Worm (Caenorhabditis elegans): ENCODE data around the gene Y69E1A.8.

Gene Y69E1A.8

ce11 chrIV:10966359-10966758 lies at the start of gene Y69E1A.8, which contains the start of gene aqp-3:
Gene Y69E1A.8 (plus strand): TSS chrIV:10966604.
Gene aqp-3 (minus strand): TSS chrIV:10966459.
- TF ChIP-seq nhr-67 (tag; optimal IDR thresholded peaks at IDR 0.05) (no peak), pqm-1 (tag; optimal IDR thresholded peaks at IDR 0.05) (no peak), nhr-12 (tag; optimal IDR thresholded peaks at IDR 0.05) (no peak), zag-1 (tag; optimal IDR thresholded peaks at IDR 0.05) (no peak), ceh-28 (tag; optimal IDR thresholded peaks at IDR 0.05) (no peak), lin-15B (tag; optimal IDR thresholded peaks at IDR 0.05) (no peak)

DNA sequence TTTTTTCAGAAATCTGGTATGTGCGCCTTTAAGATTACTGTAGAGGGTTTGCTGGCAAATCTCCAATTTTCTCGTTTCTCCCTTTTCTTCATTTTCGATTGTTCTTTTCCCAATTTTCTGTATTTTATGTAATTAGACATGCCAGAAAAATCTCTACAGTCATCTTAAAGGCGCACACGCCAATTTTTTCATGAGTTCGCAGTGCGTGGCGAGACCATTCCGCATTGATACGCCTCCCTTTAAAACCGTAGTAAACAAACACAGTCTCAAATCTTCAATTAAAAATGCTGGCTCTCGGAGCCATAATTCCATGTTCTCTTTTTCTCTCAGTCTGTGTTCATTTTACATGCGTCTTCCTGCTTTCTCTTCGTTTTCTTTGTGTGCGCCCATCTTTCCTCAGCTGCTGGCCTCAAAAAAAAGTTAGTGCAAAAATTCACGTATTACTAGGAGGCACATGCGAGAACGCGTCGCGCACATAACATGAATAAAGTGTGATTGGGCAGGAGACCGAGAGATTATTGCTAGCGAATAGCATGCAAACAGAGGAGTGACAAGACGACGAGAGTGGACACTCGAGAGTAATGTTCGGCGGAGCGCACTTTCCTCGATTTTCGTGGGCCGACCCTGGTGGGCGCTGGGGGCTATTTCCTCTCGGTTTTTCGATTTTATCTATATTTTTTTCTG lies 47.4 kb upstream of the Y69E1A.8 start:
- TF ChIP-seq unc-39 (tag; optimal IDR thresholded peaks at IDR 0.05): no peak
- peak; percentile 8 for TF ChIP-seq ceh-28 (tag; optimal IDR thresholded peaks at IDR 0.05)
- peak; percentile 85 for TF ChIP-seq lin-15B (tag; optimal IDR thresholded peaks at IDR 0.05)
- TF ChIP-seq skn-1 (tag; optimal IDR thresholded peaks at IDR 0.05): peak; percentile 38
- no peak for TF ChIP-seq nhr-67 (tag; optimal IDR thresholded peaks at IDR 0.05)
- TF ChIP-seq ZK546.5 (tag; optimal IDR thresholded peaks at IDR 0.05): no peak
- peak; percentile 73 for TF ChIP-seq pha-4 (tag; optimal IDR thresholded peaks at IDR 0.05)
- no peak for TF ChIP-seq mml-1 (tag; optimal IDR thresholded peaks at IDR 0.05)
- peak; percentile 70 for TF ChIP-seq snpc-4 (tag; optimal IDR thresholded peaks at IDR 0.05)
- peak; percentile 72 for TF ChIP-seq elt-2 (tag; optimal IDR thresholded peaks at IDR 0.05)
- TF ChIP-seq nfya-1 (tag; optimal IDR thresholded peaks at IDR 0.05; ENCODE audit: insufficient read depth): peak; percentile 83
- peak; percentile 2 for TF ChIP-seq nhr-43 (tag; optimal IDR thresholded peaks at IDR 0.05; ENCODE audit: poor library complexity, severe bottlenecking)
- peak; percentile 66 for TF ChIP-seq elt-1 (tag; optimal IDR thresholded peaks at IDR 0.05)
- TF ChIP-seq nhr-76 (tag; optimal IDR thresholded peaks at IDR 0.05): no peak
- TF ChIP-seq ceh-9 (tag; optimal IDR thresholded peaks at IDR 0.05): no peak
- TF ChIP-seq egl-5 (tag; optimal IDR thresholded peaks at IDR 0.05): peak; percentile 85
- TF ChIP-seq zag-1 (tag; optimal IDR thresholded peaks at IDR 0.05): no peak
- no peak for TF ChIP-seq eor-1 (tag; optimal IDR thresholded peaks at IDR 0.05)
- TF ChIP-seq ztf-4 (tag; optimal IDR thresholded peaks at IDR 0.05): no peak
- peak; percentile 40 for TF ChIP-seq lsy-12 (tag; optimal IDR thresholded peaks at IDR 0.05)
- no peak for TF ChIP-seq unc-62 (GFP tag; optimal IDR thresholded peaks at IDR 0.05)
- peak; percentile 51 for TF ChIP-seq nhr-11 (tag; optimal IDR thresholded peaks at IDR 0.05)
- TF ChIP-seq fkh-10 (GFP tag; optimal IDR thresholded peaks at IDR 0.05): peak; percentile 61
- TF ChIP-seq pqm-1 (tag; optimal IDR thresholded peaks at IDR 0.05): peak; percentile 20
- TF ChIP-seq nhr-23 (tag; optimal IDR thresholded peaks at IDR 0.05): peak; percentile 56
- peak; percentile 78 for TF ChIP-seq lin-39 (tag; optimal IDR thresholded peaks at IDR 0.05)
- TF ChIP-seq nhr-237 (tag; optimal IDR thresholded peaks at IDR 0.05): no peak
- no peak for TF ChIP-seq nhr-12 (tag; optimal IDR thresholded peaks at IDR 0.05)
- TF ChIP-seq hmg-11 (tag; optimal IDR thresholded peaks at IDR 0.05): peak; percentile 90
- peak; percentile 81 for TF ChIP-seq nhr-25 (tag; optimal IDR thresholded peaks at IDR 0.05)
- TF ChIP-seq ama-1 (optimal IDR thresholded peaks at IDR 0.05): peak; percentile 60
- no peak for TF ChIP-seq sea-2 (GFP tag; optimal IDR thresholded peaks at IDR 0.05)
- no peak for TF ChIP-seq ztf-11 (tag; optimal IDR thresholded peaks at IDR 0.05)
- peak; percentile 65 for TF ChIP-seq mdl-1 (tag; optimal IDR thresholded peaks at IDR 0.05)
- TF ChIP-seq R02D3.7 (tag; optimal IDR thresholded peaks at IDR 0.05): peak; percentile 17

DNA sequence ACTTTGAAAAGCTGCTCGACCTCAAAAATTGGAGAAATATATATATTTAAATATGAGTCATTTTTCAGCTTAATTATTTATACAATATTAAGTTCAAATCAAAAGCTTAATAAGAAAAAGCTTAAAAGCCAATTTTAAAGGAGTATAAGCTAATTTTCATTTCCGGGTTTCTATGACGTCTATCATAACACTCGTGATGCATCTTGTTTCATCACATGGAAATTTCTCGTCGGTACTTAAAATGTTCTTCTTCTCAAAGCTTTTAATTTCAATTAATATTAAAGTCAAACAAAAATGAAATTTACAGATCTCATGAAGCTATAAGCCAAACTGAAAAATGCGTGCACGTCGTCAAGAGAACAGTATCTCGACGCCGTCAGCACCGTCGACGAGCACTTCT lies 46.6 kb upstream of the Y69E1A.8 start, which contains the start of gene rbr-2:
Gene rbr-2 (plus strand): TSS at position 301 of the 400 bp plus-strand sequence.
- no peak for TF ChIP-seq ceh-28 (tag; optimal IDR thresholded peaks at IDR 0.05)
- TF ChIP-seq egl-5 (tag; optimal IDR thresholded peaks at IDR 0.05): no peak
- no peak for TF ChIP-seq nhr-25 (tag; optimal IDR thresholded peaks at IDR 0.05)
- TF ChIP-seq tbx-2 (tag; optimal IDR thresholded peaks at IDR 0.05): no peak
- TF ChIP-seq lin-15B (tag; optimal IDR thresholded peaks at IDR 0.05): no peak
- no peak for TF ChIP-seq R02D3.7 (tag; optimal IDR thresholded peaks at IDR 0.05)
- no peak for TF ChIP-seq nhr-67 (tag; optimal IDR thresholded peaks at IDR 0.05)
- TF ChIP-seq lsy-12 (tag; optimal IDR thresholded peaks at IDR 0.05): no peak
- no peak for TF ChIP-seq nhr-28 (tag; optimal IDR thresholded peaks at IDR 0.05)
- TF ChIP-seq aly-2 (tag; optimal IDR thresholded peaks at IDR 0.05): no peak
- no peak for TF ChIP-seq mml-1 (tag; optimal IDR thresholded peaks at IDR 0.05)

Data from whole organism, L3 larva.